Fruit fly (Drosophila melanogaster) whole organism, wandering third instar larva: ENCODE measurements around the gene Atg17.
A peak's percentile ranks its signal among the peaks of the same experiment; 100 is the strongest.

ENCODE experiments used
- Abd-B ChIP-seq: fragments of >200 bp; optimal IDR thresholded peaks from 2 replicates; lab custom pipeline; 2017; ENCODE audit warnings: missing biosample characterization, missing genetic modification characterization
- CG32264 ChIP-seq: fragments of 200-800 bp; sonication (Bioruptor generic); optimal IDR thresholded peaks from 2 replicates; lab custom pipeline; 2016; ENCODE audit warnings: missing biosample characterization, missing genetic modification characterization
- CG9705 ChIP-seq: fragments of 200-800 bp; sonication (Bioruptor generic); optimal IDR thresholded peaks from 2 replicates; lab custom pipeline; 2018; ENCODE audit warnings: missing biosample characterization, mild to moderate bottlenecking, missing genetic modification characterization
- CrebA ChIP-seq: fragments of 200-800 bp; sonication (Bioruptor generic); optimal IDR thresholded peaks from 2 replicates; lab custom pipeline; 2016; ENCODE audit warnings: missing biosample characterization, mild to moderate bottlenecking, missing genetic modification characterization, borderline replicate concordance
- Dfd ChIP-seq: fragments of >200 bp; optimal IDR thresholded peaks from 2 replicates; lab custom pipeline; 2017; ENCODE audit warnings: missing biosample characterization, missing genetic modification characterization
- GATAd ChIP-seq: sonication (Bioruptor generic); optimal IDR thresholded peaks from 2 replicates; lab custom pipeline; 2016; ENCODE audit warnings: missing biosample characterization, missing genetic modification characterization
- HLH106 ChIP-seq: fragments of 200-800 bp; optimal IDR thresholded peaks from 3 replicates; lab custom pipeline; 2019; ENCODE audit warnings: missing biosample characterization, mild to moderate bottlenecking, missing genetic modification characterization, moderate library complexity
- Hnf4 ChIP-seq: fragments of 200-800 bp; sonication (Bioruptor generic); optimal IDR thresholded peaks from 2 replicates; lab custom pipeline; 2016; ENCODE audit warnings: missing biosample characterization, mild to moderate bottlenecking, missing genetic modification characterization
- Hr78 ChIP-seq: fragments of >200 bp; optimal IDR thresholded peaks from 2 replicates; lab custom pipeline; 2017; ENCODE audit warnings: missing biosample characterization, missing genetic modification characterization
- Hr83 ChIP-seq: fragments of 200-300 bp; sonication (Bioruptor generic); optimal IDR thresholded peaks from 2 replicates; lab custom pipeline; 2016; ENCODE audit warnings: missing biosample characterization, mild to moderate bottlenecking, missing genetic modification characterization, moderate library complexity; ENCODE audit not compliant: poor library complexity, severe bottlenecking
- Jra ChIP-seq: sonication (Bioruptor generic); optimal IDR thresholded peaks from 2 replicates; lab custom pipeline; 2016; ENCODE audit warnings: missing biosample characterization, missing genetic modification characterization
- Mio ChIP-seq: sonication (Bioruptor generic); optimal IDR thresholded peaks from 2 replicates; lab custom pipeline; 2016; ENCODE audit warnings: missing biosample characterization, missing genetic modification characterization
- Myc ChIP-seq: fragments of >200 bp; optimal IDR thresholded peaks from 2 replicates; lab custom pipeline; 2017
- N ChIP-seq: fragments of >200 bp; optimal IDR thresholded peaks from 2 replicates; lab custom pipeline; 2018; ENCODE audit warnings: missing biosample characterization, missing external identifiers, missing genetic modification characterization
- OdsH ChIP-seq: fragments of 200-800 bp; sonication (Bioruptor generic); optimal IDR thresholded peaks from 2 replicates; lab custom pipeline; 2016; ENCODE audit warnings: missing biosample characterization, mild to moderate bottlenecking, missing genetic modification characterization
- Rel ChIP-seq, 2 experiments: fragments of 200-800 bp; sonication (Bioruptor generic) in 1 of 2; optimal IDR thresholded peaks; 2 replicates in 1 of 2; 3 replicates in 1 of 2; lab custom pipeline; 2016 to 2019; ENCODE audit warnings: mild to moderate bottlenecking in 2 of 2, missing biosample characterization in 2 of 2, missing genetic modification characterization in 2 of 2, moderate library complexity in 1 of 2
- Sp1 ChIP-seq: fragments of 200-800 bp; sonication (Bioruptor generic); optimal IDR thresholded peaks from 3 replicates; lab custom pipeline; 2019; ENCODE audit warnings: missing biosample characterization, mild to moderate bottlenecking, missing genetic modification characterization, moderate library complexity
- Vsx2 ChIP-seq: fragments of 200-300, 225-300 bp; sonication (Bioruptor generic); optimal IDR thresholded peaks from 2 replicates; lab custom pipeline; 2018; ENCODE audit warnings: missing biosample characterization, missing genetic modification characterization; ENCODE audit not compliant: partially characterized antibody
- br ChIP-seq: fragments of 200-800 bp; sonication (Bioruptor generic); optimal IDR thresholded peaks from 2 replicates; lab custom pipeline; 2016; ENCODE audit warnings: missing biosample characterization, missing genetic modification characterization
- brk ChIP-seq: fragments of 200-800 bp; sonication (Bioruptor generic); optimal IDR thresholded peaks from 2 replicates; lab custom pipeline; 2016; ENCODE audit warnings: missing biosample characterization, mild to moderate bottlenecking, missing genetic modification characterization
- dl ChIP-seq, 2 experiments: fragments of 175-275, 200-275 bp in 1 of 2; fragments of 200-275 bp in 1 of 2; sonication (Bioruptor generic); optimal IDR thresholded peaks; lab custom pipeline; 2018; ENCODE audit warnings: mild to moderate bottlenecking in 2 of 2, missing biosample characterization in 2 of 2, missing genetic modification characterization in 2 of 2, moderate library complexity in 2 of 2; ENCODE audit not compliant: partially characterized antibody in 2 of 2, insufficient read depth in 1 of 2
- dmrt93B ChIP-seq: fragments of 200-800 bp; sonication (Bioruptor generic); optimal IDR thresholded peaks from 2 replicates; lab custom pipeline; 2018; ENCODE audit warnings: missing biosample characterization, mild to moderate bottlenecking, missing genetic modification characterization
- dsf ChIP-seq: sonication (Bioruptor generic); optimal IDR thresholded peaks from 2 replicates; lab custom pipeline; 2016; ENCODE audit warnings: missing biosample characterization, missing genetic modification characterization, borderline replicate concordance
- ey ChIP-seq: fragments of 200-800 bp; sonication (Bioruptor generic); optimal IDR thresholded peaks from 2 replicates; lab custom pipeline; 2016; ENCODE audit warnings: missing biosample characterization, missing genetic modification characterization
- foxo ChIP-seq, 2 experiments: fragments of 200-800 bp; sonication (Bioruptor generic); optimal IDR thresholded peaks; 2 replicates in 1 of 2; 3 replicates in 1 of 2; lab custom pipeline; 2016 to 2017; ENCODE audit warnings: missing biosample characterization in 2 of 2, missing genetic modification characterization in 2 of 2
- fru ChIP-seq: fragments of 200-800 bp; sonication (Bioruptor generic); optimal IDR thresholded peaks from 3 replicates; lab custom pipeline; 2016; ENCODE audit warnings: missing biosample characterization, mild to moderate bottlenecking, missing genetic modification characterization
- h ChIP-seq: fragments of 200-800 bp; sonication (Bioruptor generic); optimal IDR thresholded peaks from 3 replicates; lab custom pipeline; 2016; ENCODE audit warnings: missing biosample characterization, mild to moderate bottlenecking, missing genetic modification characterization
- jim ChIP-seq: fragments of 175-275, 200-325 bp; sonication (Bioruptor generic); optimal IDR thresholded peaks from 2 replicates; lab custom pipeline; 2016; ENCODE audit warnings: missing biosample characterization, mild to moderate bottlenecking, missing genetic modification characterization
- lola ChIP-seq: fragments of >200 bp; optimal IDR thresholded peaks from 2 replicates; lab custom pipeline; 2017; ENCODE audit warnings: missing biosample characterization, missing genetic modification characterization
- pan ChIP-seq: fragments of >200 bp; optimal IDR thresholded peaks from 2 replicates; lab custom pipeline; 2017
- psq ChIP-seq: fragments of 200-800 bp; sonication (Bioruptor generic); optimal IDR thresholded peaks from 3 replicates; lab custom pipeline; 2017; ENCODE audit warnings: missing biosample characterization, mild to moderate bottlenecking, missing genetic modification characterization, moderate library complexity
- rgr ChIP-seq: fragments of 200-800 bp; sonication (Bioruptor generic); optimal IDR thresholded peaks from 3 replicates; lab custom pipeline; 2016; ENCODE audit warnings: missing biosample characterization, mild to moderate bottlenecking, missing genetic modification characterization
- sage ChIP-seq: fragments of 200-800 bp; sonication (Bioruptor generic); optimal IDR thresholded peaks from 2 replicates; lab custom pipeline; 2016; ENCODE audit warnings: missing biosample characterization, mild to moderate bottlenecking, missing genetic modification characterization
- sv ChIP-seq: fragments of 200-800 bp; sonication (Bioruptor generic); optimal IDR thresholded peaks from 3 replicates; lab custom pipeline; 2016; ENCODE audit warnings: missing biosample characterization, missing genetic modification characterization
- tai ChIP-seq: sonication (Bioruptor generic); optimal IDR thresholded peaks from 2 replicates; lab custom pipeline; 2016; ENCODE audit warnings: missing biosample characterization, missing genetic modification characterization
- usp ChIP-seq: fragments of >200 bp; optimal IDR thresholded peaks from 2 replicates; lab custom pipeline; 2017; ENCODE audit warnings: missing biosample characterization, missing genetic modification characterization
- woc ChIP-seq: sonication (Bioruptor generic); optimal IDR thresholded peaks from 2 replicates; lab custom pipeline; 2016; ENCODE audit warnings: missing biosample characterization, mild to moderate bottlenecking, missing genetic modification characterization

Atg17 gene

DNA sequence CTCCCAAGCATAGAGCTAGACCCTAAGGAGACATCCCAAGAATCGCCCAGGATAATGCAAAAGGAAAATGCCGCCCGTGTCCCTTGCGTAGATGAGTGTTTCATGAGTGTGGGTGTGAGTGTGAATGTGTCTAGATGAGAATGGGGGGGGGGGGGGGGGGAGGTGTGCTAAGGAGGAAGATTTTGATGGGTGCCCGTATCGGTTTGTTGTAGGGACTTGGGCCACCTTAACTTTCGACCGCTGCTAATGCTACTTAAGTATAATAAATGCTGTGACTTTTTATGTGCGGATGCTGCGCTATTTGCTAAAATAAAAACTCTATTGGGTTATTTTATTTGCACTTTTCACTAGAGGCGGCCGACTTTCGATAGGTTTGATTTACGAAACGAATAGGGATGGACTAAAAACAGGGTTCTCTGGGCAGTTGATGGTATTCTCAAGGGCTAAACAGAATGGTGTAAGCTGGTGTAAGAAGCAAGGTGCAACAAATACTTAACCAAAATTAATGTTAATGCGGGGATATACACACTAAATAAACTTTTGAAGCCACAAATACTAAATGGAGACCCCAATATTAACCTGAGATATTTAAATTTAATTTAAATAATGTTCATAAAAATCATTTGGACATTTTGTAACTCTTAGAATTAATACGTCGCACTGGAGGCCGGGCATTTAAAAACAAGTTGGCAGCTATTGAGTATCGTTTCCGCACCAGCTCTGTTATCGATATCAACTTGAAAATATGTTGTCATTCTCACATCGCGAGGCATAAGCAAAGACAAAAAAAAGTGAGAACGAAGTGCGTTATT lies at the start of gene Atg17, which contains the start of gene Xe7:
Gene Atg17 (plus strand): TSS at position 786 of the 812 bp plus-strand sequence.
Gene Xe7 (minus strand): TSS at position 407 of the 812 bp plus-strand sequence.
- TF ChIP-seq GATAd: peak; percentile 85
- peak; percentile 89 for TF ChIP-seq sv (GFP tag; lab: Kevin White, UChicago)
- peak; percentile 19 to 94 for TF ChIP-seq foxo (GFP tag; optimal IDR thresholded peaks at IDR 0.05; lab: Kevin White, UChicago)
- TF ChIP-seq woc (GFP tag; lab: Kevin White, UChicago): peak; percentile 68
- peak; percentile 91 for TF ChIP-seq CG9705
- peak; percentile 95 for TF ChIP-seq HLH106 (tag; lab: Kevin White, UChicago)
- peak; percentile 77 for TF ChIP-seq brk (GFP tag; lab: Kevin White, UChicago)
- no peak for TF ChIP-seq Rel (GFP tag; optimal IDR thresholded peaks at IDR 0.05; lab: Kevin White, UChicago)
- peak; percentile 61 for TF ChIP-seq Rel (tag; optimal IDR thresholded peaks at IDR 0.05; lab: Kevin White, UChicago)
- no peak for TF ChIP-seq usp
- peak; percentile 81 for TF ChIP-seq psq
- no peak for TF ChIP-seq dl (GFP tag; optimal IDR thresholded peaks at IDR 0.05; lab: Kevin White, UChicago; ENCODE audit: insufficient read depth in 1 of 2, partially characterized antibody in 2 of 2)
- no peak for TF ChIP-seq Hr78 (GFP tag; lab: Kevin White, UChicago)
- peak; percentile 88 for TF ChIP-seq Sp1 (GFP tag; lab: Kevin White, UChicago)
- peak; percentile 92 for TF ChIP-seq ey (GFP tag; lab: Kevin White, UChicago)
- TF ChIP-seq pan (lab: Kevin White, UChicago): no peak
- peak; percentile 90 for TF ChIP-seq h (GFP tag; lab: Kevin White, UChicago)
- no peak for TF ChIP-seq Abd-B (GFP tag; lab: Kevin White, UChicago)
- peak; percentile 91 for TF ChIP-seq rgr (GFP tag; lab: Kevin White, UChicago)
- TF ChIP-seq CG32264: peak; percentile 45
- TF ChIP-seq Mio (GFP tag; lab: Kevin White, UChicago): no peak
- TF ChIP-seq OdsH: peak; percentile 86
- peak; percentile 54 for TF ChIP-seq sage (GFP tag; lab: Kevin White, UChicago)
- TF ChIP-seq tai: no peak
- TF ChIP-seq N (GFP tag; lab: Kevin White, UChicago): no peak
- TF ChIP-seq dsf (GFP tag; lab: Kevin White, UChicago): peak; percentile 85
- TF ChIP-seq lola (GFP tag; lab: Kevin White, UChicago): no peak
- TF ChIP-seq Hr83 (GFP tag; lab: Kevin White, UChicago): peak; percentile 31
- TF ChIP-seq fru (GFP tag; lab: Kevin White, UChicago): peak; percentile 89
- TF ChIP-seq Jra (GFP tag; lab: Kevin White, UChicago): peak; percentile 66
- no peak for TF ChIP-seq CrebA (GFP tag; lab: Kevin White, UChicago)
- peak; percentile 87 for TF ChIP-seq br (GFP tag; lab: Kevin White, UChicago)
- peak; percentile 9 for TF ChIP-seq Myc (lab: Kevin White, UChicago)
- no peak for TF ChIP-seq jim
- peak; percentile 87 for TF ChIP-seq dmrt93B (GFP tag; lab: Kevin White, UChicago)
- TF ChIP-seq Vsx2 (GFP tag; lab: Kevin White, UChicago): no peak
- peak; percentile 88 for TF ChIP-seq Hnf4
- TF ChIP-seq Dfd (GFP tag; lab: Kevin White, UChicago): peak; percentile 18
- TF ChIP-seq, all 38 proteins: peak for 25

DNA sequence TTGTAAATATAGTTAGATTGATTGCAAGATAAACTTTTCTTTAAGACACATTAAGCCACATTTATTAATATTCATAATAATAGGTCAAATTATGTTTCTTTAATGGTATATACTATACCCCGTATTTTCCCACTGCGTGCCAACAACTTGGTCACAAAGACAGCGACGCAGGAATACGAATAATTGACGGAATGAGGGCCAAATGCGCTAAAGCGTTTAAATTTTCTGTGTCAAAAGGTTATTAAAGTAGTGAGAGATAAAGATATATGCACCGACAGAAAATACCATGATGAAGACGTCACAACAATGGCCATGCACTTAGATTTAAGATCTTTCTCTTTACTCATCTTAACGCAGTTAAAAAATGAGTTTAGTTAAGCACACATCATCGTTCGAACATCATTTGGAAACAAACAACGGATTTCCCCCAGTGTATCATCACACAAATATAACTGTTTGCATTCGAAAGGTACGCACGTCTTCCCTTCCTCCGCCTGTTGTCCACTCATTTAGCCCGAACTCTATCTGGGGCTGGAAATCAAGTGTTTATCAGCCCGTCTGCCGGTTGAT lies 49.0 kb upstream of the Atg17 start:
- TF ChIP-seq dsf (GFP tag; lab: Kevin White, UChicago) (no peak), dl (GFP tag; optimal IDR thresholded peaks at IDR 0.05; lab: Kevin White, UChicago; ENCODE audit: insufficient read depth in 1 of 2, partially characterized antibody in 2 of 2) (no peak), br (GFP tag; lab: Kevin White, UChicago) (peak; percentile 8), Mio (GFP tag; lab: Kevin White, UChicago) (peak; percentile 3), CG32264 (no peak), woc (GFP tag; lab: Kevin White, UChicago) (peak; percentile 32), HLH106 (tag; lab: Kevin White, UChicago) (peak; percentile 38), foxo (GFP tag; optimal IDR thresholded peaks at IDR 0.05; lab: Kevin White, UChicago) (peak in 1 of 2 experiments; percentile 68), Hnf4 (peak; percentile 22), tai (no peak), Sp1 (GFP tag; lab: Kevin White, UChicago) (peak; percentile 50), psq (peak; percentile 58), Myc (lab: Kevin White, UChicago) (no peak), pan (lab: Kevin White, UChicago) (no peak), CG9705 (no peak), rgr (GFP tag; lab: Kevin White, UChicago) (peak; percentile 72), GATAd (no peak), OdsH (peak; percentile 59), jim (no peak), fru (GFP tag; lab: Kevin White, UChicago) (peak; percentile 67), Hr83 (GFP tag; lab: Kevin White, UChicago) (peak; percentile 60), sv (GFP tag; lab: Kevin White, UChicago) (peak; percentile 60), h (GFP tag; lab: Kevin White, UChicago) (peak; percentile 71), dmrt93B (GFP tag; lab: Kevin White, UChicago) (peak; percentile 41), Vsx2 (GFP tag; lab: Kevin White, UChicago) (no peak), ey (GFP tag; lab: Kevin White, UChicago) (peak; percentile 67), lola (GFP tag; lab: Kevin White, UChicago) (no peak)
- TF ChIP-seq, all 38 proteins: peak for 16
